Worm (Caenorhabditis elegans): ENCODE data around the gene pdf-1.

pdf-1 gene

DNA sequence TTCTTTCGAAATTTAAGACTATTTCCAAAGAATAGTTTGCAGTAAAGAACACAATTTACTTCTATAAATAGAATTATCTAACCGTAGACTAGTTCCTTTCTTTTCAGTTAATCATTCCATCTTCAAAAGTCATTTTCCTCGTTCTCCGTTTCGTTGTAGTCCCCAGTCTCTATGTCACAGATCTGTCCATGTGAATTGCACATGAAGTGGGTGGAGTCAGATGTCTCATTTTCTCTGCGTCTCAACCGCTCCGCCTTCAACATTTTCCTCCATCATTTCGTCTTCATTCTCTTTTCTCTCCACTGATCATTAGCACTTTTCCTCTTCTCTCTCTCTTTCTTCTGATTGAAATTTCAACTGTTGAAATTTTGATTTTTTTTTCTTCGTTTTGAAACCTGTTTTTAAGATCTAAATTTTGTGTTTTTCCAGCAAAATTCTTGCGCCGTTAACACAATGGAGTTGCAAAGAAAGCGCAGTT, 14.7 kb downstream of the pdf-1 start, which contains the start of gene T07E3.4 (continued):
- no peak for TF ChIP-seq hsf-1 (GFP tag; IDR thresholded peaks at IDR 0.05)
- no peak for TF ChIP-seq T07F8.4 (tag; optimal IDR thresholded peaks at IDR 0.05)
- no peak for TF ChIP-seq pbrm-1 (GFP tag; IDR thresholded peaks at IDR 0.05)
- TF ChIP-seq mcd-1 (GFP tag; IDR thresholded peaks at IDR 0.05) = peak; percentile 36; the same call in 1 of the 2 replicates
- TF ChIP-seq hmg-20 (GFP tag; IDR thresholded peaks at IDR 0.05) = no peak
- TF ChIP-seq tbx-9 (tag; optimal IDR thresholded peaks at IDR 0.05; ENCODE audit: borderline replicate concordance) = no peak
- TF ChIP-seq tlf-1 (GFP tag; optimal IDR thresholded peaks at IDR 0.05) = no peak
- TF ChIP-seq nhr-27 (tag; optimal IDR thresholded peaks at IDR 0.05) = no peak
- TF ChIP-seq cebp-1 (GFP tag; IDR thresholded peaks at IDR 0.05) = no peak
- peak; percentile 68 for TF ChIP-seq cebp-1 (tag; optimal IDR thresholded peaks at IDR 0.05)
- peak; percentile 78 for TF ChIP-seq hmg-1.2 (GFP tag; IDR thresholded peaks at IDR 0.05)
- TF ChIP-seq F52B5.7 (tag; optimal IDR thresholded peaks at IDR 0.05) = no peak
- no peak for TF ChIP-seq nhr-179 (tag; optimal IDR thresholded peaks at IDR 0.05)
- TF ChIP-seq fkh-3 (tag; optimal IDR thresholded peaks at IDR 0.05) = no peak
- no peak for TF ChIP-seq hlh-26 (GFP tag; conservative IDR thresholded peaks at IDR 0.05)
- peak; percentile 13 for TF ChIP-seq chd-7 (tag; optimal IDR thresholded peaks at IDR 0.05)
- peak; percentile 28 for TF ChIP-seq K12H6.12 (tag; optimal IDR thresholded peaks at IDR 0.05)
- TF ChIP-seq lin-54 (GFP tag; optimal IDR thresholded peaks at IDR 0.05) = no peak
- TF ChIP-seq lir-1 (GFP tag; conservative IDR thresholded peaks at IDR 0.05) = no peak
- TF ChIP-seq ceh-79 (tag; optimal IDR thresholded peaks at IDR 0.05) = no peak
- TF ChIP-seq die-1 (tag; optimal IDR thresholded peaks at IDR 0.05) = peak; percentile 0
- TF ChIP-seq lag-1 (GFP tag; IDR thresholded peaks at IDR 0.05) = no peak
- TF ChIP-seq nhr-80 (tag; optimal IDR thresholded peaks at IDR 0.05) = peak; percentile 35
- TF ChIP-seq B0019.2 (GFP tag; conservative IDR thresholded peaks at IDR 0.05) = no peak
- no peak for TF ChIP-seq Y56A3A.18 (GFP tag; IDR thresholded peaks at IDR 0.05)
- no peak for TF ChIP-seq madf-6 (GFP tag; IDR thresholded peaks at IDR 0.05)
- peak; percentile 60 for TF ChIP-seq ztf-26 (tag; optimal IDR thresholded peaks at IDR 0.05)
- TF ChIP-seq Y53G8AR.9 (GFP tag; conservative IDR thresholded peaks at IDR 0.05) = no peak
- TF ChIP-seq lin-26 (GFP tag; IDR thresholded peaks at IDR 0.05) = no peak
- no peak for TF ChIP-seq nhr-90 (tag; optimal IDR thresholded peaks at IDR 0.05)
- no peak for TF ChIP-seq bed-2 (GFP tag; IDR thresholded peaks at IDR 0.05)
- TF ChIP-seq F23B12.7 (tag; optimal IDR thresholded peaks at IDR 0.05; ENCODE audit: insufficient read depth) = no peak
- TF ChIP-seq dpff-1 (tag; optimal IDR thresholded peaks at IDR 0.05) = no peak
- TF ChIP-seq nfyb-1 (GFP tag; IDR thresholded peaks at IDR 0.05) = peak; percentile 33; the same call in 1 of the 2 replicates
- TF ChIP-seq atf-7 (tag; optimal IDR thresholded peaks at IDR 0.05) = peak; percentile 38
- TF ChIP-seq Y67H2A.10 (GFP tag; conservative IDR thresholded peaks at IDR 0.05) = no peak
- TF ChIP-seq D2030.7 (GFP tag; IDR thresholded peaks at IDR 0.05) = no peak
- TF ChIP-seq somi-1 (GFP tag; optimal IDR thresholded peaks at IDR 0.05) = peak; percentile 78
- TF ChIP-seq pha-4 (tag; optimal IDR thresholded peaks at IDR 0.05) = peak; percentile 45
- no peak for TF ChIP-seq xnd-1 (tag; optimal IDR thresholded peaks at IDR 0.05)
- no peak for TF ChIP-seq bed-1 (GFP tag; IDR thresholded peaks at IDR 0.05)
- no peak for TF ChIP-seq rcor-1 (GFP tag; IDR thresholded peaks at IDR 0.05)
- TF ChIP-seq efl-1 (GFP tag; optimal IDR thresholded peaks at IDR 0.05) = no peak
- TF ChIP-seq cebp-2 (GFP tag; IDR thresholded peaks at IDR 0.05) = no peak
- no peak for TF ChIP-seq ceh-40 (GFP tag; IDR thresholded peaks at IDR 0.05)
- TF ChIP-seq nfya-2 (GFP tag; IDR thresholded peaks at IDR 0.05) = no peak
- TF ChIP-seq F57A8.1 (GFP tag; optimal IDR thresholded peaks at IDR 0.05) = no peak
- no peak for TF ChIP-seq let-526 (GFP tag; IDR thresholded peaks at IDR 0.05)
- TF ChIP-seq attf-6 (GFP tag; IDR thresholded peaks at IDR 0.05) = no peak
- 0 out of 2 replicates have a peak, but pooled peaks have one; percentile 65 for TF ChIP-seq K11D2.4 (GFP tag; IDR thresholded peaks at IDR 0.05)

Data from whole organism, young adult.